Worm (Caenorhabditis elegans) whole organism, L1 larva: ENCODE results near the gene aqp-11.

Experiments
- C04F5.9 ChIP-seq: sonication (generic microtip); optimal IDR thresholded peaks from 2 replicates; lab custom pipeline; 2016; ENCODE audit warnings: missing genetic modification characterization, missing compliant biosample characterization
- aha-1 ChIP-seq: fragments of 150-350 bp; optimal IDR thresholded peaks from 2 replicates; lab custom pipeline; 2014; ENCODE audit warnings: missing biosample characterization, missing genetic modification characterization
- ceh-63 ChIP-seq: fragments of 200-800 bp; sonication (Bioruptor generic); optimal IDR thresholded peaks from 2 replicates; lab custom pipeline; 2018; ENCODE audit warnings: mild to moderate bottlenecking, missing genetic modification characterization, missing compliant biosample characterization
- ceh-82 ChIP-seq, 3 experiments: fragments of 150-350 bp in 1 of 3; sonication (generic microtip) in 2 of 3; optimal IDR thresholded peaks; 2 replicates each; lab custom pipeline; 2014 to 2017; ENCODE audit warnings: missing biosample characterization in 3 of 3, missing genetic modification characterization in 3 of 3
- ceh-88 ChIP-seq: fragments of 200-800 bp; sonication (Bioruptor generic); IDR thresholded peaks from 2 replicates; pipeline ENCODE4 v1.3.6; 2022; ENCODE audit warnings: missing genetic modification characterization, missing compliant biosample characterization
- ceh-90 ChIP-seq: sonication (generic microtip); optimal IDR thresholded peaks from 2 replicates; lab custom pipeline; 2016; ENCODE audit warnings: missing genetic modification characterization, missing compliant biosample characterization
- ces-1 ChIP-seq: fragments of 150-350 bp; optimal IDR thresholded peaks from 2 replicates; lab custom pipeline; 2014; ENCODE audit warnings: missing biosample characterization, missing genetic modification reagents, missing genetic modification characterization
- egl-13 ChIP-seq: sonication (generic microtip); optimal IDR thresholded peaks from 2 replicates; lab custom pipeline; 2016; ENCODE audit warnings: missing genotype, missing genetic modification reagents, missing genetic modification characterization, missing compliant biosample characterization
- elt-3 ChIP-seq, 6 experiments: fragments of 150-350 bp in 1 of 6; sonication (generic microtip); optimal IDR thresholded peaks; 2 replicates each; lab custom pipeline; 2017 to 2018; ENCODE audit warnings: missing biosample characterization in 6 of 6, missing genetic modification characterization in 6 of 6, inconsistent platforms in 1 of 6
- fkh-8 ChIP-seq: sonication (generic microtip); optimal IDR thresholded peaks from 2 replicates; lab custom pipeline; 2016; ENCODE audit warnings: mild to moderate bottlenecking, missing genetic modification characterization, missing compliant biosample characterization
- grh-1 ChIP-seq: fragments of 200-800 bp; sonication (Bioruptor generic); IDR thresholded peaks from 2 replicates; pipeline ENCODE4 v1.3.6; 2022; ENCODE audit warnings: missing genetic modification reagents, missing genetic modification characterization, missing compliant biosample characterization
- irx-1 ChIP-seq: sonication (generic microtip); optimal IDR thresholded peaks from 2 replicates; lab custom pipeline; 2016; ENCODE audit warnings: missing genetic modification characterization, missing compliant biosample characterization
- lin-13 ChIP-seq: fragments of 150-350 bp; optimal IDR thresholded peaks from 2 replicates; lab custom pipeline; 2014; ENCODE audit warnings: missing biosample characterization, missing genetic modification reagents, missing genetic modification characterization
- lin-14 ChIP-seq: fragments of 200-800 bp; sonication (Bioruptor generic); optimal IDR thresholded peaks from 2 replicates; lab custom pipeline; 2018; ENCODE audit warnings: mild to moderate bottlenecking, missing genetic modification characterization, moderate library complexity, missing compliant biosample characterization
- lin-15B ChIP-seq: fragments of 150-350 bp; sonication (generic microtip); optimal IDR thresholded peaks from 3 replicates; lab custom pipeline; 2014; ENCODE audit warnings: missing biosample characterization, missing genetic modification characterization
- lin-35 ChIP-seq, 2 experiments: fragments of 150-350 bp; optimal IDR thresholded peaks; 2 replicates each; lab custom pipeline; 2014; ENCODE audit warnings: missing biosample characterization in 2 of 2, missing genetic modification characterization in 2 of 2, missing genetic modification reagents in 2 of 2
- lin-39 ChIP-seq: fragments of 150-350 bp; optimal IDR thresholded peaks from 2 replicates; lab custom pipeline; 2014; ENCODE audit warnings: missing biosample characterization, missing genetic modification reagents, missing genetic modification characterization
- lir-3 ChIP-seq: sonication (generic microtip); optimal IDR thresholded peaks from 2 replicates; lab custom pipeline; 2016; ENCODE audit warnings: mild to moderate bottlenecking, missing genetic modification characterization, moderate library complexity, missing compliant biosample characterization; ENCODE audit not compliant: poor library complexity
- mab-9 ChIP-seq: fragments of 200-800 bp; sonication (Bioruptor generic); IDR thresholded peaks from 2 replicates; pipeline ENCODE4 v1.3.6; 2022; ENCODE audit warnings: missing genetic modification reagents, missing genetic modification characterization, missing compliant biosample characterization
- mef-2 ChIP-seq: fragments of 150-350 bp; optimal IDR thresholded peaks from 2 replicates; lab custom pipeline; 2014; ENCODE audit warnings: missing biosample characterization, missing genetic modification characterization
- nhr-19 ChIP-seq: fragments of 200-800 bp; sonication (Bioruptor generic); conservative IDR thresholded peaks from 2 replicates; pipeline ENCODE4 v1.3.6; 2022; ENCODE audit warnings: missing genetic modification characterization, missing compliant biosample characterization
- nhr-20 ChIP-seq: sonication (generic microtip); optimal IDR thresholded peaks from 2 replicates; lab custom pipeline; 2016; ENCODE audit warnings: mild to moderate bottlenecking, missing genetic modification characterization, missing compliant biosample characterization
- nhr-47 ChIP-seq: sonication (generic microtip); optimal IDR thresholded peaks from 2 replicates; lab custom pipeline; 2016; ENCODE audit warnings: mild to moderate bottlenecking, missing genetic modification characterization, moderate library complexity, missing compliant biosample characterization
- nhr-71 ChIP-seq: sonication (generic microtip); optimal IDR thresholded peaks from 2 replicates; lab custom pipeline; 2016; ENCODE audit warnings: mild to moderate bottlenecking, missing genetic modification characterization, moderate library complexity, missing compliant biosample characterization
- nhr-77 ChIP-seq: fragments of 150-350 bp; optimal IDR thresholded peaks from 2 replicates; lab custom pipeline; 2014; ENCODE audit warnings: missing biosample characterization, missing genetic modification characterization
- pag-3 ChIP-seq: sonication (generic microtip); optimal IDR thresholded peaks from 2 replicates; lab custom pipeline; 2017; ENCODE audit warnings: missing genetic modification characterization, mild to moderate bottlenecking, missing compliant biosample characterization, antibody characterized with exemption, borderline replicate concordance; ENCODE audit not compliant: insufficient read depth
- pqm-1 ChIP-seq: sonication (generic microtip); optimal IDR thresholded peaks from 3 replicates; lab custom pipeline; 2017; ENCODE audit warnings: missing biosample characterization, missing genetic modification characterization
- snpc-4 ChIP-seq: fragments of 150-350 bp; optimal IDR thresholded peaks from 2 replicates; lab custom pipeline; 2014; ENCODE audit warnings: missing biosample characterization, missing genetic modification characterization
- snu-23 ChIP-seq: sonication (generic microtip); optimal IDR thresholded peaks from 2 replicates; lab custom pipeline; 2016; ENCODE audit warnings: missing genetic modification characterization, missing compliant biosample characterization
- sox-4 ChIP-seq: sonication (generic microtip); optimal IDR thresholded peaks from 2 replicates; lab custom pipeline; 2016; ENCODE audit warnings: missing genetic modification characterization, missing compliant biosample characterization
- sup-37 ChIP-seq: fragments of 200-800 bp; sonication (Bioruptor generic); optimal IDR thresholded peaks from 2 replicates; lab custom pipeline; 2018; ENCODE audit warnings: mild to moderate bottlenecking, missing genetic modification characterization, missing compliant biosample characterization
- unc-130 ChIP-seq: fragments of 150-350 bp; optimal IDR thresholded peaks from 2 replicates; lab custom pipeline; 2017; ENCODE audit warnings: missing biosample characterization, missing genetic modification characterization, inconsistent platforms
- unc-30 ChIP-seq: sonication (generic microtip); optimal IDR thresholded peaks from 2 replicates; lab custom pipeline; 2017; ENCODE audit warnings: missing biosample characterization, missing genetic modification characterization
- unc-98 ChIP-seq: fragments of 200-800 bp; sonication (Bioruptor generic); IDR thresholded peaks from 2 replicates; pipeline ENCODE4 v1.3.6; 2022; ENCODE audit warnings: missing genetic modification characterization, missing compliant biosample characterization
- xbp-1 ChIP-seq: sonication (generic microtip); optimal IDR thresholded peaks from 2 replicates; lab custom pipeline; 2016; ENCODE audit warnings: missing genetic modification characterization, missing compliant biosample characterization
- zip-4 ChIP-seq: fragments of 200-800 bp; sonication (Bioruptor generic); optimal IDR thresholded peaks from 2 replicates; lab custom pipeline; 2018; ENCODE audit warnings: mild to moderate bottlenecking, missing genetic modification characterization, moderate library complexity, missing compliant biosample characterization
- ztf-11 ChIP-seq, 2 experiments: sonication (generic microtip); optimal IDR thresholded peaks; 2 replicates each; lab custom pipeline; 2016 to 2017; ENCODE audit warnings: missing genetic modification characterization in 2 of 2, missing biosample characterization in 1 of 2, missing compliant biosample characterization in 1 of 2

aqp-11 gene

ce11 chrIII:13640869-13641268, 32.2 kb upstream of the aqp-11 start:
- TF ChIP-seq snu-23 (GFP tag; lab: Kevin White, UChicago) (no peak), ces-1 (GFP tag; lab: Kevin White, UChicago) (no peak), nhr-20 (tag; lab: Kevin White, UChicago) (no peak), nhr-71 (no peak), lin-35 (GFP tag; optimal IDR thresholded peaks at IDR 0.05; lab: Kevin White, UChicago) (no peak), C04F5.9 (no peak), grh-1 (GFP tag; lab: Robert Waterston, UW) (no peak), lir-3 (tag; lab: Kevin White, UChicago) (no peak), irx-1 (tag; lab: Kevin White, UChicago) (no peak), mab-9 (GFP tag; lab: Robert Waterston, UW) (no peak), zip-4 (no peak), ceh-82 (tag; optimal IDR thresholded peaks at IDR 0.05; lab: Kevin White, UChicago) (no peak)

DNA sequence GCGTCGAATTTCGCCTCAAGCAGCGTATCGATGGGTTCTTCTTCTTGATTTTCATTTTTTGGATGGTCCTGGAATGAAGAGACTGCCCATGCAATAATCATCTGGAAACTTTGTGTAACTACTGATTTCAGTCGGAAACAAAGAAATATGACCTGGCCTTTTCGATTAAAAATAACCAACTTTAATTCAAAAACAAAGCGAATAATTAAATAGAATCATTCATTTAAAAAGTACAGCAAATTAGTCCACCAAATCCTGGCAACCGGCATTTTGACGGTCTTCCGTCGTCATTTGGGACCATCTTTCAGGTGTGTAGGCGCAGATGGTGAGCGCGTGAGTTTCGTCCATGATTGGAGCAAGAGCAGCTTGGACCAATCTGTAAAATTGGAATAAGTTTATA, 31.5 kb upstream of the aqp-11 start, which contains the start of gene acbp-5:
Gene acbp-5, minus strand, starts transcription at position 101 of the 400 bp plus-strand sequence.
- TF ChIP-seq pag-3 (tag; lab: Kevin White, UChicago), result no peak
- TF ChIP-seq snpc-4 (tag; lab: Kevin White, UChicago), result no peak
- no peak for TF ChIP-seq elt-3 (tag; optimal IDR thresholded peaks at IDR 0.05; lab: Kevin White, UChicago)
- TF ChIP-seq unc-30, result no peak
- no peak for TF ChIP-seq zip-4
- no peak for TF ChIP-seq ceh-88 (GFP tag; lab: Robert Waterston, UW)
- no peak for TF ChIP-seq unc-130 (tag; lab: Kevin White, UChicago)
- no peak for TF ChIP-seq egl-13 (tag; lab: Kevin White, UChicago)
- TF ChIP-seq nhr-47, result no peak
- no peak for TF ChIP-seq mef-2 (tag; lab: Kevin White, UChicago)
- TF ChIP-seq nhr-19 (GFP tag; lab: Robert Waterston, UW), result no peak
- TF ChIP-seq nhr-71, result no peak
- TF ChIP-seq ces-1 (GFP tag; lab: Kevin White, UChicago), result no peak
- TF ChIP-seq ceh-90 (tag; lab: Kevin White, UChicago), result no peak
- TF ChIP-seq ceh-63 (GFP tag; lab: Kevin White, UChicago), result no peak
- TF ChIP-seq unc-98 (GFP tag; lab: Robert Waterston, UW), result no peak
- TF ChIP-seq lin-13 (GFP tag; lab: Kevin White, UChicago), result no peak
- TF ChIP-seq pqm-1 (tag; lab: Kevin White, UChicago), result no peak
- TF ChIP-seq lin-15B (tag; lab: Kevin White, UChicago), result no peak
- no peak for TF ChIP-seq irx-1 (tag; lab: Kevin White, UChicago)

DNA sequence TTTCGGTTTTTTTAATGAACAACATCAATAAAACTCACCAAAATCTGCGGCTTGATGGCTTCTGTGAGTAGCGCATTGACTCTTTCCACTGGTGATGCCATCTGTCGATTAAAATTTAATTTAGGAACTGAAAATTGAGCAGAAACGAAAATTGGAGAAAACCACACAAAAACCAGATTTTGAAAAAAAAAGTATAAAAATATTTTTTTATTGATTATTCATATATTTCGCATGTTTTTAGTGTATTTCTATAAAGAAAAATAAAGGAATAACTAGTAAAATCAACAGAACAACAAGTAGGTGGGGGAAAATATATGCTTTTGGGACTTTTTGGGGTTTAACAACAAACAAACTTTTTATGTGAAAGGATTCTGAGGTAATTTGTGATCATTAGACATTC, 30.9 kb upstream of the aqp-11 start, which contains the start of gene T12D8.10:
Gene T12D8.10, minus strand, starts transcription at position 101 of the 400 bp plus-strand sequence.
- no peak for TF ChIP-seq sox-4 (tag; lab: Kevin White, UChicago)
- TF ChIP-seq fkh-8 (tag; lab: Kevin White, UChicago), result no peak
- no peak for TF ChIP-seq unc-130 (tag; lab: Kevin White, UChicago)
- TF ChIP-seq nhr-77, result no peak
- TF ChIP-seq lin-14 (GFP tag; lab: Kevin White, UChicago), result no peak
- TF ChIP-seq zip-4, result no peak
- TF ChIP-seq sup-37, result no peak
- TF ChIP-seq aha-1 (tag; lab: Kevin White, UChicago), result no peak
- no peak for TF ChIP-seq xbp-1 (tag; lab: Kevin White, UChicago)
- no peak for TF ChIP-seq snu-23 (GFP tag; lab: Kevin White, UChicago)
- TF ChIP-seq ceh-90 (tag; lab: Kevin White, UChicago), result no peak
- TF ChIP-seq ztf-11 (tag; optimal IDR thresholded peaks at IDR 0.05; lab: Kevin White, UChicago), result no peak
- TF ChIP-seq egl-13 (tag; lab: Kevin White, UChicago), result no peak

DNA sequence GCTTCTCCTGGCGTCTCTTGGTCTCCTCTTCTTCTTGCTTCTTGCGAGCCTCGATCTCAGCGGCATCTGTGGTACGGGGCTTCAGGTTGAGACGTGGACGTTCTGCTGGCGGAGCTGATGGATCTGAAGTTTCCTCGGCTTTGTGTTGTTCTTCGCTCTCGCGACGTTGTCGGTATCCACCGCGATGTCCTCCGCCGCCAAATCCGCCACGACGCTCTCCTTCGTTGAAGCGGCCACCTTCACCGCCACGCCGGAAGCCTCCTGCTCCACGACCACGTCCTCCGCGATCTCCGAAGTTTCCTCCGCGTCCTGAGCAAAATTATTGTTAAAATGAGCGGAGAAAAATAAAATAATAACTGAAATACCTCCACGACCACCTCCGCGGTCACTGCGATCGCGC, 30.3 kb upstream of the aqp-11 start:
- no peak for TF ChIP-seq lin-39 (tag; lab: Kevin White, UChicago)
- no peak for TF ChIP-seq mef-2 (tag; lab: Kevin White, UChicago)
